Worm (Caenorhabditis elegans) whole organism, L3 larva: ENCODE measurements around the gene tpp-2.

Source experiments
- ceh-28 ChIP-seq: fragments of 150-350 bp; optimal IDR thresholded peaks from 2 replicates; lab custom pipeline; 2014; ENCODE audit warnings: missing biosample characterization, missing genetic modification reagents, missing genetic modification characterization
- fos-1 ChIP-seq: fragments of 150-350 bp; optimal IDR thresholded peaks from 2 replicates; lab custom pipeline; 2014; ENCODE audit warnings: missing biosample characterization, missing genetic modification characterization
- nhr-43 ChIP-seq: sonication (generic microtip); optimal IDR thresholded peaks from 2 replicates; lab custom pipeline; 2016; ENCODE audit warnings: mild to moderate bottlenecking, missing genetic modification characterization, missing compliant biosample characterization; ENCODE audit not compliant: poor library complexity, severe bottlenecking
- unc-62 ChIP-seq: fragments of 150-350 bp; sonication (generic microtip); optimal IDR thresholded peaks from 4 replicates; lab custom pipeline; 2014; ENCODE audit warnings: missing biosample characterization, missing genetic modification reagents, missing genetic modification characterization

DNA sequence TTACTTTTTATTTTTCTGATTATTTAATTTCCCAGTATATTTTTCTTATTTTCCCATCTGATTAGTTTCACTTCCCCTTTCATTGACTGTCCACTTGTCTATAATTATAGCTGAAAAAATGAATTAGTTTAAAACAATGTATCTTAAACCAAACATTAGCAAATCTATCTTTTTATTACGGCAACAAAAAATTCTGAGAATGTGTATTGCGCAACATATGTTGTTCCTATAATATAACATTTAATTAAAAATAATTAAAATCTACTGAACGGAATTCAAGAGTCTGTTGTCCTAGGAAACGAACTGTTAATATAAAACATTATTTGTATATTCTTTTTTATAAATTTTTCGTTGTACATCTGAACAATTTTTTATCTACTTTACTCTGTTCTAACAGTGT is 12.6 kb upstream of the tpp-2 start:
- TF ChIP-seq ceh-28 (tag; lab: Kevin White, UChicago) (no peak), fos-1 (tag; lab: Kevin White, UChicago) (no peak), nhr-43 (tag; lab: Kevin White, UChicago) (no peak), unc-62 (no peak)
